Worm (Caenorhabditis elegans): ENCODE results near the gene exp-1.

ce11 chrII:6136712-6137111 is 24.2 kb downstream of the exp-1 start:
- TF ChIP-seq hnd-1 (tag; optimal IDR thresholded peaks at IDR 0.05) (no peak), ama-1 (optimal IDR thresholded peaks at IDR 0.05) (no peak), hmbx-1 (tag; optimal IDR thresholded peaks at IDR 0.05) (no peak)
